Worm (Caenorhabditis elegans) whole organism, L1 larva: Measurements from ENCODE around the gene set-30.

Source experiments
- Y116A8C.19 ChIP-seq: sonication (generic microtip); optimal IDR thresholded peaks from 2 replicates; lab custom pipeline; 2016; ENCODE audit warnings: missing compliant biosample characterization, missing genetic modification characterization, borderline replicate concordance
- aha-1 ChIP-seq: fragments of 150-350 bp; optimal IDR thresholded peaks from 2 replicates; lab custom pipeline; 2014; ENCODE audit warnings: missing biosample characterization, missing genetic modification characterization
- aly-2 ChIP-seq: fragments of 150-350 bp; optimal IDR thresholded peaks from 2 replicates; lab custom pipeline; 2014; ENCODE audit warnings: missing biosample characterization, missing genetic modification characterization
- ama-1 ChIP-seq: fragments of 150-350 bp; optimal IDR thresholded peaks from 2 replicates; lab custom pipeline; 2014
- blmp-1 ChIP-seq: fragments of 150-350 bp; optimal IDR thresholded peaks from 2 replicates; lab custom pipeline; 2014; ENCODE audit warnings: missing biosample characterization, missing genetic modification characterization
- ceh-8 ChIP-seq: fragments of 200-800 bp; sonication (Bioruptor generic); optimal IDR thresholded peaks from 2 replicates; lab custom pipeline; 2018; ENCODE audit warnings: mild to moderate bottlenecking, missing genetic modification characterization, moderate library complexity, missing compliant biosample characterization
- ceh-88 ChIP-seq: fragments of 200-800 bp; sonication (Bioruptor generic); IDR thresholded peaks from 2 replicates; pipeline ENCODE4 v1.3.6; 2022; ENCODE audit warnings: missing genetic modification characterization, missing compliant biosample characterization
- ceh-90 ChIP-seq: sonication (generic microtip); optimal IDR thresholded peaks from 2 replicates; lab custom pipeline; 2016; ENCODE audit warnings: missing genetic modification characterization, missing compliant biosample characterization
- ces-1 ChIP-seq: fragments of 150-350 bp; optimal IDR thresholded peaks from 2 replicates; lab custom pipeline; 2014; ENCODE audit warnings: missing biosample characterization, missing genetic modification reagents, missing genetic modification characterization
- dpl-1 ChIP-seq, 3 experiments: fragments of 150-350 bp in 2 of 3; sonication (generic microtip) in 1 of 3; optimal IDR thresholded peaks; 2 replicates each; lab custom pipeline; 2014 to 2017; ENCODE audit warnings: missing biosample characterization in 3 of 3, missing genetic modification characterization in 3 of 3, missing genetic modification reagents in 3 of 3
- dsc-1 ChIP-seq: sonication (generic microtip); optimal IDR thresholded peaks from 2 replicates; lab custom pipeline; 2016; ENCODE audit warnings: mild to moderate bottlenecking, missing genetic modification characterization, missing compliant biosample characterization
- efl-3 ChIP-seq: fragments of 200-800 bp; sonication (Bioruptor generic); optimal IDR thresholded peaks from 2 replicates; lab custom pipeline; 2018; ENCODE audit warnings: mild to moderate bottlenecking, missing genetic modification characterization, missing compliant biosample characterization
- egl-13 ChIP-seq: sonication (generic microtip); optimal IDR thresholded peaks from 2 replicates; lab custom pipeline; 2016; ENCODE audit warnings: missing genotype, missing genetic modification reagents, missing genetic modification characterization, missing compliant biosample characterization
- elt-2 ChIP-seq: sonication (generic microtip); optimal IDR thresholded peaks from 2 replicates; lab custom pipeline; 2016; ENCODE audit warnings: missing genetic modification characterization, mild to moderate bottlenecking, inconsistent platforms, missing compliant biosample characterization, missing genetic modification reagents
- elt-3 ChIP-seq, 6 experiments: fragments of 150-350 bp in 1 of 6; sonication (generic microtip); optimal IDR thresholded peaks; 2 replicates each; lab custom pipeline; 2017 to 2018; ENCODE audit warnings: missing biosample characterization in 6 of 6, missing genetic modification characterization in 6 of 6, inconsistent platforms in 1 of 6
- ets-5 ChIP-seq: fragments of 200-800 bp; sonication (Bioruptor generic); IDR thresholded peaks from 2 replicates; pipeline ENCODE4 v1.3.6; 2022; ENCODE audit warnings: missing genetic modification characterization, missing compliant biosample characterization
- fkh-4 ChIP-seq: sonication (generic microtip); optimal IDR thresholded peaks from 2 replicates; lab custom pipeline; 2016; ENCODE audit warnings: missing compliant biosample characterization, missing genetic modification characterization, borderline replicate concordance
- fkh-8 ChIP-seq: sonication (generic microtip); optimal IDR thresholded peaks from 2 replicates; lab custom pipeline; 2016; ENCODE audit warnings: mild to moderate bottlenecking, missing genetic modification characterization, missing compliant biosample characterization
- fos-1 ChIP-seq: fragments of 150-350 bp; optimal IDR thresholded peaks from 2 replicates; lab custom pipeline; 2014; ENCODE audit warnings: missing biosample characterization, missing genetic modification characterization
- isw-1 ChIP-seq: fragments of 200-800 bp; sonication (Bioruptor generic); IDR thresholded peaks from 2 replicates; pipeline ENCODE4 v1.3.6; 2022; ENCODE audit warnings: missing genetic modification characterization, missing compliant biosample characterization
- jun-1 ChIP-seq: fragments of 150-350 bp; optimal IDR thresholded peaks from 2 replicates; lab custom pipeline; 2014; ENCODE audit warnings: missing biosample characterization, missing genetic modification reagents, missing genetic modification characterization
- lin-13 ChIP-seq: fragments of 150-350 bp; optimal IDR thresholded peaks from 2 replicates; lab custom pipeline; 2014; ENCODE audit warnings: missing biosample characterization, missing genetic modification reagents, missing genetic modification characterization
- mab-9 ChIP-seq: fragments of 200-800 bp; sonication (Bioruptor generic); IDR thresholded peaks from 2 replicates; pipeline ENCODE4 v1.3.6; 2022; ENCODE audit warnings: missing genetic modification reagents, missing genetic modification characterization, missing compliant biosample characterization
- mdl-1 ChIP-seq, 2 experiments: fragments of 150-350 bp; optimal IDR thresholded peaks; 2 replicates each; lab custom pipeline; 2014 to 2017; ENCODE audit warnings: missing biosample characterization in 2 of 2, missing genetic modification characterization in 2 of 2, inconsistent platforms in 1 of 2
- mep-1 ChIP-seq: fragments of 150-350 bp; optimal IDR thresholded peaks from 2 replicates; lab custom pipeline; 2014; ENCODE audit warnings: missing biosample characterization, missing genetic modification characterization
- nhr-12 ChIP-seq: sonication (generic microtip); optimal IDR thresholded peaks from 2 replicates; lab custom pipeline; 2017; ENCODE audit warnings: missing biosample characterization, missing genetic modification characterization
- nhr-19 ChIP-seq: fragments of 200-800 bp; sonication (Bioruptor generic); conservative IDR thresholded peaks from 2 replicates; pipeline ENCODE4 v1.3.6; 2022; ENCODE audit warnings: missing genetic modification characterization, missing compliant biosample characterization
- nhr-71 ChIP-seq: sonication (generic microtip); optimal IDR thresholded peaks from 2 replicates; lab custom pipeline; 2016; ENCODE audit warnings: mild to moderate bottlenecking, missing genetic modification characterization, moderate library complexity, missing compliant biosample characterization
- nhr-77 ChIP-seq: fragments of 150-350 bp; optimal IDR thresholded peaks from 2 replicates; lab custom pipeline; 2014; ENCODE audit warnings: missing biosample characterization, missing genetic modification characterization
- nhr-84 ChIP-seq: sonication (generic microtip); optimal IDR thresholded peaks from 2 replicates; lab custom pipeline; 2017; ENCODE audit warnings: missing biosample characterization, missing genetic modification characterization
- rnt-1 ChIP-seq: sonication (generic microtip); optimal IDR thresholded peaks from 2 replicates; lab custom pipeline; 2016; ENCODE audit warnings: mild to moderate bottlenecking, missing genetic modification characterization, moderate library complexity, missing compliant biosample characterization
- snpc-4 ChIP-seq: fragments of 150-350 bp; optimal IDR thresholded peaks from 2 replicates; lab custom pipeline; 2014; ENCODE audit warnings: missing biosample characterization, missing genetic modification characterization
- snu-23 ChIP-seq: sonication (generic microtip); optimal IDR thresholded peaks from 2 replicates; lab custom pipeline; 2016; ENCODE audit warnings: missing genetic modification characterization, missing compliant biosample characterization
- sox-4 ChIP-seq: sonication (generic microtip); optimal IDR thresholded peaks from 2 replicates; lab custom pipeline; 2016; ENCODE audit warnings: missing genetic modification characterization, missing compliant biosample characterization
- sptf-1 ChIP-seq: fragments of 150-350 bp; optimal IDR thresholded peaks from 2 replicates; lab custom pipeline; 2014; ENCODE audit warnings: missing biosample characterization, missing genetic modification characterization
- sup-37 ChIP-seq: fragments of 200-800 bp; sonication (Bioruptor generic); optimal IDR thresholded peaks from 2 replicates; lab custom pipeline; 2018; ENCODE audit warnings: mild to moderate bottlenecking, missing genetic modification characterization, missing compliant biosample characterization
- tbx-2 ChIP-seq: sonication (generic microtip); optimal IDR thresholded peaks from 2 replicates; lab custom pipeline; 2016; ENCODE audit warnings: missing genetic modification characterization, missing compliant biosample characterization
- tlp-1 ChIP-seq: fragments of 150-350 bp; optimal IDR thresholded peaks from 2 replicates; lab custom pipeline; 2014; ENCODE audit warnings: missing biosample characterization, missing genetic modification characterization
- unc-130 ChIP-seq: fragments of 150-350 bp; optimal IDR thresholded peaks from 2 replicates; lab custom pipeline; 2017; ENCODE audit warnings: missing biosample characterization, missing genetic modification characterization, inconsistent platforms
- unc-86 ChIP-seq: sonication (generic microtip); optimal IDR thresholded peaks from 2 replicates; lab custom pipeline; 2016; ENCODE audit warnings: missing genetic modification characterization, missing compliant biosample characterization
- zip-4 ChIP-seq: fragments of 200-800 bp; sonication (Bioruptor generic); optimal IDR thresholded peaks from 2 replicates; lab custom pipeline; 2018; ENCODE audit warnings: mild to moderate bottlenecking, missing genetic modification characterization, moderate library complexity, missing compliant biosample characterization
- ztf-4 ChIP-seq: fragments of 150-350 bp; optimal IDR thresholded peaks from 2 replicates; lab custom pipeline; 2014; ENCODE audit warnings: missing biosample characterization, missing genetic modification characterization

Gene set-30

DNA sequence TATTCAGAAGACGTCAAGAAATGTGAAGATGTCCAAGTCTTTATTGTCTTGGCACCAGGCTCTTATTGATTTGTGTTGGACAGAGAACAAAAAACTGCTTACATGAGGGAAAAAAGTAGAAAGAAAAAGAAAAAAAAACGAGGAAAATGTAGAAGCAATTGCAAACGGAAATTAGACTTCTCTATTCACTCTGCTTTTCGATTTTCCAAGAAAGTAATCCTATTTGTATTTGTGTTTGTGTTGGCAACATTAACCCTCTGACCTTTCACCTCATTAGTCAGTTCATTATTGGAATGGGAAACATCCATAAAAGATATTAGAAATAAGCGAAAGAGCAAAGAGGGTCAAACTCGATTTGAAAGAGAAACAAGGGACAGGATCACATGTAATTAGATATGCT is 32.7 kb downstream of the set-30 start (continued):
- no peak for TF ChIP-seq tlp-1 (tag; lab: Kevin White, UChicago)
- no peak for TF ChIP-seq elt-2 (tag; lab: Kevin White, UChicago)
- no peak for TF ChIP-seq ama-1 (lab: Kevin White, UChicago)
- TF ChIP-seq mep-1 (tag; lab: Kevin White, UChicago): no peak
- no peak for TF ChIP-seq zip-4 (GFP tag; lab: Kevin White, UChicago)
- no peak for TF ChIP-seq fkh-4 (tag; lab: Kevin White, UChicago)
- peak; percentile 68 for TF ChIP-seq unc-86 (tag; lab: Kevin White, UChicago)
- TF ChIP-seq aha-1 (tag; lab: Kevin White, UChicago): no peak
- TF ChIP-seq rnt-1 (tag; lab: Kevin White, UChicago): no peak
- no peak for TF ChIP-seq nhr-84 (tag; lab: Kevin White, UChicago)
- no peak for TF ChIP-seq Y116A8C.19 (tag; lab: Kevin White, UChicago)
- TF ChIP-seq dsc-1 (tag; lab: Kevin White, UChicago): peak; percentile 5
- TF ChIP-seq fkh-8 (tag; lab: Kevin White, UChicago): no peak
- TF ChIP-seq egl-13 (tag; lab: Kevin White, UChicago): peak; percentile 55
- TF ChIP-seq blmp-1 (tag; lab: Kevin White, UChicago): no peak
- TF ChIP-seq mdl-1 (tag; optimal IDR thresholded peaks at IDR 0.05; lab: Kevin White, UChicago): no peak
- no peak for TF ChIP-seq ceh-90 (tag; lab: Kevin White, UChicago)
- TF ChIP-seq ets-5: no peak
- no peak for TF ChIP-seq snpc-4
- no peak for TF ChIP-seq elt-3 (tag; optimal IDR thresholded peaks at IDR 0.05; lab: Kevin White, UChicago)
- no peak for TF ChIP-seq nhr-77 (tag; lab: Kevin White, UChicago)
- TF ChIP-seq ceh-8 (GFP tag; lab: Kevin White, UChicago): no peak
- TF ChIP-seq dpl-1 (GFP tag; optimal IDR thresholded peaks at IDR 0.05; lab: Kevin White, UChicago): no peak
- no peak for TF ChIP-seq isw-1 (GFP tag; lab: Robert Waterston, UW)
- no peak for TF ChIP-seq mab-9 (GFP tag; lab: Robert Waterston, UW)

DNA sequence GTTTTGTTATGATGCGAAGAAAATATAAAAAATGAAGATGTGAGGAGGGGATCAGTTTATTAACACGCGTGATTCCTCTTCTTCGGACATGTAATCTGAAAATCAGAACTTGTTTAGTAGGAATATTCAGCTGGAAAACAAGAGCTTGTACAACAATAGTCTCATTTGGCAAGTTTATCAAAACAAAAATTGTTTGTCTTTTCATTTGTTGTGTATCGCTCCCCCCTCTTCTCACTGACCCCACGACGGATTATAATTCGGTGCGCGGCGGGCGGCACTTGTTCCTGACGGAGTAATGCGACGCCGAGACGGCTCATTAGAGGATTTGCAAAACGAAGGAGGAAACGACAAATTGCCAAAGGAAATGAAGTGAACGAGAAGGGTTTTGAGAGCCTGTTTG is 34.8 kb downstream of the set-30 start, which contains the start of gene ZC449.4:
ZC449.4 (minus strand) TSS at position 101 of the 400 bp plus-strand sequence.
- TF ChIP-seq efl-3 (GFP tag; lab: Kevin White, UChicago) (no peak), tbx-2 (no peak), unc-130 (tag; lab: Kevin White, UChicago) (no peak), fkh-8 (tag; lab: Kevin White, UChicago) (no peak), nhr-71 (tag; lab: Kevin White, UChicago) (no peak)

DNA sequence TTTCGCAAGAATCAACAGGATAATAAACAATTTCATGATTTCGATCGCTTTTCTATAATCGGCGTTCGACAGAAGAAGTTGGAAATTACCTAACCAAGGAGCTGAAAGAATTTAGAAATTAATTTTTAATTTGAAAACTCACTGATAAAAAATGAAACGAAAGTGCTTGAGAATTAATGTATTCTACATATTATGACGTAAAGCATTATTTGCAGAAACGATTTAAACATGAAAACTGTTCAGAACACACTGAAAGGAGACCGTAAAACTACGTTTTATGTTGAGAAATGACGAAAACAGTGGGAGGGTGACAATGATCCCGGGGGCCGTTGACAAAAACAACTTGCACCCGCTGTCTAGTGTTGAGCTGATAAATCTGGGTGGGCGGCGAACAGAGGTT is 38.6 kb downstream of the set-30 start, which contains the start of gene ZC449.5:
ZC449.5 (minus strand) TSS at position 101 of the 400 bp plus-strand sequence.
- TF ChIP-seq ceh-8 (GFP tag; lab: Kevin White, UChicago): no peak
- TF ChIP-seq snu-23: no peak
- TF ChIP-seq ces-1 (GFP tag; lab: Kevin White, UChicago): no peak
- no peak for TF ChIP-seq fos-1 (tag; lab: Kevin White, UChicago)
- TF ChIP-seq sox-4 (tag; lab: Kevin White, UChicago): no peak
- TF ChIP-seq ceh-88: no peak
- TF ChIP-seq lin-13: no peak

DNA sequence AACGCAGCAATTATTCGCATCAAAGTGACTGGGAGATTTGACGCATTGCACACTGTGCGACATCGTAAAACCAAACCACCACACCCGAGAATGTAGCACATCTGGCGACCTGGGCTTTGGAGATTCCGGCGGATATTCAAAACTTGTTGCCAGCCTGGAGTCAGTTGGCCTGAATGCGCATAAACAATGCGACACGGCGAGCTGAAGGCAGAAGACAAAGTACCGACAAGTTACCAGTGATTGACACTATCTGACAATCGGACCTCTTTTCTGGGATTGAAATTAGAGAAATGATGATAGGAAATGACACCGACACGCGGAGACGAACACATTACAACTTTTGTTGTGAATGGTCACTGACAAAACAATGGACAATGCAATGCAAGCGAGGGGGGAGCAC is 39.7 kb downstream of the set-30 start:
- no peak for TF ChIP-seq sptf-1 (tag; lab: Kevin White, UChicago)
- TF ChIP-seq nhr-19: no peak
- TF ChIP-seq jun-1 (tag; lab: Kevin White, UChicago): no peak
- TF ChIP-seq nhr-12 (tag; lab: Kevin White, UChicago): no peak
- TF ChIP-seq ztf-4 (tag; lab: Kevin White, UChicago): no peak
- TF ChIP-seq egl-13 (tag; lab: Kevin White, UChicago): no peak
- no peak for TF ChIP-seq aly-2 (tag; lab: Kevin White, UChicago)
- TF ChIP-seq tbx-2: no peak
- TF ChIP-seq sup-37 (GFP tag; lab: Kevin White, UChicago): no peak
- no peak for TF ChIP-seq unc-130 (tag; lab: Kevin White, UChicago)
- TF ChIP-seq tlp-1 (tag; lab: Kevin White, UChicago): no peak
- TF ChIP-seq ceh-8 (GFP tag; lab: Kevin White, UChicago): no peak
- TF ChIP-seq, all 84 proteins: peak for 0
